Fruit fly (Drosophila melanogaster) whole organism, pupa: ENCODE results near the gene CG9391.

Experiments used
- CG15710 ChIP-seq: fragments of 200-800 bp; sonication (Bioruptor generic); optimal IDR thresholded peaks from 2 replicates; lab custom pipeline; 2018; ENCODE audit warnings: missing biosample characterization, mild to moderate bottlenecking, missing genetic modification characterization, moderate library complexity
- D1 ChIP-seq: fragments of 200-800 bp; sonication (Bioruptor generic); optimal IDR thresholded peaks from 2 replicates; lab custom pipeline; 2018; ENCODE audit warnings: missing biosample characterization, mild to moderate bottlenecking, missing genetic modification characterization, moderate library complexity

DNA sequence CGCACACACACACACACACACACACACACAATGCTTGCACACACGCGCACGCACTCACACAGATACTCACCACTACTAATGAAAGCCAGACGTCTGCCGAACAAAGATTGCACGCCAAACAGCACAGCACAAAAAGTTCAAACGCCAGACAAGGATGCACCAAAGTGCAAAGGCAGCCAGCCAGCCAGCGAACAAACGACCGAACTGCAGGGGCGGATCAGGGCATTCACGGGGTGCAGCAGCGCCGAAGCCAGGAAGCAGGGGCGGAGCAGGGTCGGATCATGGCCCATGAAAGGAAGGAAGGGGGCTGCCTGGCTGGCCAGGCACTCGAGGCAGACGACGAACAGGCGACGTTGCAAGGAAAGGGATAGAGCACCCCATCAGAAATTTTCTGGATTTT, 15.6 kb downstream of the CG9391 start:
- no peak for TF ChIP-seq CG15710 (tag; lab: Kevin White, UChicago)
- no peak for TF ChIP-seq D1 (tag; lab: Kevin White, UChicago)
